Worm (Caenorhabditis elegans) whole organism, L3 larva: ENCODE data around the gene str-39.

ENCODE experiments used
- R02D3.7 ChIP-seq: fragments of 150-350 bp; optimal IDR thresholded peaks from 2 replicates; lab custom pipeline; 2014; ENCODE audit warnings: missing biosample characterization, missing genetic modification characterization
- ZK546.5 ChIP-seq: sonication (generic microtip); optimal IDR thresholded peaks from 2 replicates; lab custom pipeline; 2017; ENCODE audit warnings: missing biosample characterization, missing genetic modification characterization
- ama-1 ChIP-seq: fragments of 150-350 bp; optimal IDR thresholded peaks from 2 replicates; lab custom pipeline; 2018
- ceh-16 ChIP-seq: sonication (generic microtip); optimal IDR thresholded peaks from 2 replicates; lab custom pipeline; 2017; ENCODE audit warnings: missing biosample characterization, missing genetic modification characterization
- ceh-28 ChIP-seq: fragments of 150-350 bp; optimal IDR thresholded peaks from 2 replicates; lab custom pipeline; 2014; ENCODE audit warnings: missing biosample characterization, missing genetic modification reagents, missing genetic modification characterization
- ceh-82 ChIP-seq: fragments of 150-350 bp; optimal IDR thresholded peaks from 2 replicates; lab custom pipeline; 2014; ENCODE audit warnings: missing biosample characterization, missing genetic modification characterization
- ceh-9 ChIP-seq: sonication (generic microtip); optimal IDR thresholded peaks from 2 replicates; lab custom pipeline; 2018; ENCODE audit warnings: missing biosample characterization, missing genetic modification characterization
- daf-12 ChIP-seq: fragments of 150-350 bp; optimal IDR thresholded peaks from 2 replicates; lab custom pipeline; 2014; ENCODE audit warnings: missing biosample characterization, missing genetic modification reagents, missing genetic modification characterization
- egl-27 ChIP-seq: sonication (generic microtip); optimal IDR thresholded peaks from 4 replicates; lab custom pipeline; 2017; ENCODE audit warnings: missing biosample characterization, missing genetic modification reagents, missing genetic modification characterization
- egl-5 ChIP-seq: fragments of 150-350 bp; optimal IDR thresholded peaks from 2 replicates; lab custom pipeline; 2017; ENCODE audit warnings: missing biosample characterization, missing genetic modification reagents, missing genetic modification characterization, inconsistent platforms
- elt-1 ChIP-seq: fragments of 150-350 bp; optimal IDR thresholded peaks from 2 replicates; lab custom pipeline; 2014; ENCODE audit warnings: missing biosample characterization, missing genetic modification characterization
- elt-2 ChIP-seq: sonication (generic microtip); optimal IDR thresholded peaks from 2 replicates; lab custom pipeline; 2016; ENCODE audit warnings: missing genetic modification reagents, mild to moderate bottlenecking, missing genetic modification characterization, missing compliant biosample characterization
- elt-3 ChIP-seq, 3 experiments: fragments of 150-350 bp in 1 of 3; sonication (generic microtip) in 2 of 3; optimal IDR thresholded peaks; 2 replicates in 2 of 3; 4 replicates in 1 of 3; lab custom pipeline; 2014 to 2017; ENCODE audit warnings: missing biosample characterization in 3 of 3, missing genetic modification characterization in 3 of 3
- eor-1 ChIP-seq, 2 experiments: fragments of 150-350 bp; optimal IDR thresholded peaks; 2 replicates each; lab custom pipeline; 2014 to 2018; ENCODE audit warnings: missing biosample characterization in 2 of 2, missing genetic modification characterization in 2 of 2
- fkh-10 ChIP-seq: sonication (generic microtip); optimal IDR thresholded peaks from 2 replicates; lab custom pipeline; 2017; ENCODE audit warnings: missing biosample characterization, missing genetic modification reagents, missing genetic modification characterization
- fkh-2 ChIP-seq: fragments of 150-350 bp; optimal IDR thresholded peaks from 2 replicates; lab custom pipeline; 2014; ENCODE audit warnings: missing biosample characterization, missing genetic modification reagents, missing genetic modification characterization
- fos-1 ChIP-seq: fragments of 150-350 bp; optimal IDR thresholded peaks from 2 replicates; lab custom pipeline; 2014; ENCODE audit warnings: missing biosample characterization, missing genetic modification characterization
- hmg-11 ChIP-seq: sonication (generic microtip); optimal IDR thresholded peaks from 2 replicates; lab custom pipeline; 2016; ENCODE audit warnings: missing genetic modification characterization, missing compliant biosample characterization
- jun-1 ChIP-seq: fragments of 150-350 bp; optimal IDR thresholded peaks from 2 replicates; lab custom pipeline; 2014; ENCODE audit warnings: missing biosample characterization, missing genetic modification reagents, missing genetic modification characterization
- lin-15B ChIP-seq: fragments of 150-350 bp; optimal IDR thresholded peaks from 2 replicates; lab custom pipeline; 2014; ENCODE audit warnings: missing biosample characterization, missing genetic modification characterization
- lin-39 ChIP-seq: fragments of 150-350 bp; optimal IDR thresholded peaks from 2 replicates; lab custom pipeline; 2018; ENCODE audit warnings: missing biosample characterization, missing genetic modification reagents, missing genetic modification characterization
- lsy-12 ChIP-seq: sonication (generic microtip); optimal IDR thresholded peaks from 2 replicates; lab custom pipeline; 2016; ENCODE audit warnings: mild to moderate bottlenecking, missing genetic modification characterization, missing compliant biosample characterization
- mml-1 ChIP-seq: fragments of 150-350 bp; sonication (generic microtip); optimal IDR thresholded peaks from 3 replicates; lab custom pipeline; 2014; ENCODE audit warnings: missing biosample characterization, missing genetic modification characterization
- nfya-1 ChIP-seq: sonication (generic microtip); optimal IDR thresholded peaks from 2 replicates; lab custom pipeline; 2017; ENCODE audit warnings: missing genetic modification characterization, mild to moderate bottlenecking, missing compliant biosample characterization, antibody characterized with exemption, moderate library complexity; ENCODE audit not compliant: insufficient read depth
- nhr-11 ChIP-seq: fragments of 150-350 bp; optimal IDR thresholded peaks from 2 replicates; lab custom pipeline; 2014; ENCODE audit warnings: missing biosample characterization, missing genetic modification characterization
- nhr-12 ChIP-seq: fragments of 150-350 bp; optimal IDR thresholded peaks from 2 replicates; lab custom pipeline; 2014; ENCODE audit warnings: missing biosample characterization, missing genetic modification characterization
- nhr-237 ChIP-seq: fragments of 150-350 bp; optimal IDR thresholded peaks from 2 replicates; lab custom pipeline; 2014; ENCODE audit warnings: missing biosample characterization, missing genetic modification characterization
- nhr-43 ChIP-seq: sonication (generic microtip); optimal IDR thresholded peaks from 2 replicates; lab custom pipeline; 2016; ENCODE audit warnings: mild to moderate bottlenecking, missing genetic modification characterization, missing compliant biosample characterization; ENCODE audit not compliant: poor library complexity, severe bottlenecking
- nhr-67 ChIP-seq: fragments of 150-350 bp; optimal IDR thresholded peaks from 2 replicates; lab custom pipeline; 2014; ENCODE audit warnings: missing biosample characterization, missing genetic modification characterization
- nhr-76 ChIP-seq: fragments of 150-350 bp; sonication (generic microtip); optimal IDR thresholded peaks from 5 replicates; lab custom pipeline; 2014; ENCODE audit warnings: missing biosample characterization, missing genetic modification characterization
- nhr-77 ChIP-seq: fragments of 150-350 bp; optimal IDR thresholded peaks from 2 replicates; lab custom pipeline; 2014; ENCODE audit warnings: missing biosample characterization, missing genetic modification characterization
- pha-4 ChIP-seq: fragments of 150-350 bp; optimal IDR thresholded peaks from 2 replicates; lab custom pipeline; 2014; ENCODE audit warnings: missing biosample characterization, missing genetic modification reagents, missing genetic modification characterization
- skn-1 ChIP-seq: fragments of 150-350 bp; optimal IDR thresholded peaks from 2 replicates; lab custom pipeline; 2014; ENCODE audit warnings: missing biosample characterization, missing genetic modification characterization
- snpc-4 ChIP-seq: fragments of 150-350 bp; optimal IDR thresholded peaks from 2 replicates; lab custom pipeline; 2014; ENCODE audit warnings: missing biosample characterization, missing genetic modification characterization
- tbx-2 ChIP-seq: sonication (generic microtip); optimal IDR thresholded peaks from 2 replicates; lab custom pipeline; 2016; ENCODE audit warnings: mild to moderate bottlenecking, missing genetic modification characterization, missing compliant biosample characterization
- unc-39 ChIP-seq: sonication (generic microtip); optimal IDR thresholded peaks from 4 replicates; lab custom pipeline; 2017; ENCODE audit warnings: missing biosample characterization, missing genetic modification characterization
- unc-62 ChIP-seq: fragments of 150-350 bp; sonication (generic microtip); optimal IDR thresholded peaks from 4 replicates; lab custom pipeline; 2014; ENCODE audit warnings: missing biosample characterization, missing genetic modification reagents, missing genetic modification characterization
- zag-1 ChIP-seq: fragments of 150-350 bp; optimal IDR thresholded peaks from 2 replicates; lab custom pipeline; 2014; ENCODE audit warnings: missing biosample characterization, missing genetic modification characterization

The str-39 gene

DNA sequence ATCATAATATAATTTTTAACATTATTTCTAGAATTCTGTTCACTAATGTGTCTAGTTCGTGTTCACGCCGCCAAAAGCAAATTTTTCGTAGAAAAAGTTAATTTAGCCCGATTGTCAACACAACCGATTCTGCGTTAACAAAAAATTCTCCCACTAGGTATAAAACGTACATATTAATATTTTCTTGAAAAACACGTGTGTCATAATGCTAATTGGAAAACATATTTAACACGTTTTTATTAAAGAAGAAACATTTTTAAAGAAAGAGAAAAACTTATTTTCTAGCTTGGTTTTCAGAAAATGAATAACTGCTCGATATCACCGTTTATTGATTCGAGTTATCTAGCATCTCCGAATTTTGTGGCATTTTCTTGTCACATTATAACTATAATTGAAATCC is 9.6 kb downstream of the str-39 start, which contains the start of gene srh-243:
Gene srh-243 (plus strand): TSS at position 301 of the 400 bp plus-strand sequence.
- no peak for TF ChIP-seq lin-15B (tag; lab: Kevin White, UChicago)
- TF ChIP-seq eor-1 (tag; optimal IDR thresholded peaks at IDR 0.05; lab: Kevin White, UChicago) = no peak
- TF ChIP-seq nhr-77 = no peak
- TF ChIP-seq fkh-2 (tag; lab: Kevin White, UChicago) = no peak
- TF ChIP-seq zag-1 (tag; lab: Kevin White, UChicago) = no peak
- TF ChIP-seq elt-3 (tag; optimal IDR thresholded peaks at IDR 0.05; lab: Kevin White, UChicago) = no peak
- no peak for TF ChIP-seq egl-27 (tag; lab: Kevin White, UChicago)
- no peak for TF ChIP-seq ceh-9 (tag; lab: Kevin White, UChicago)
- no peak for TF ChIP-seq unc-39
- TF ChIP-seq fos-1 (tag; lab: Kevin White, UChicago) = no peak
- no peak for TF ChIP-seq lsy-12 (tag; lab: Kevin White, UChicago)
- no peak for TF ChIP-seq daf-12 (tag; lab: Kevin White, UChicago)
- no peak for TF ChIP-seq pha-4
- no peak for TF ChIP-seq ceh-82 (tag; lab: Kevin White, UChicago)

DNA sequence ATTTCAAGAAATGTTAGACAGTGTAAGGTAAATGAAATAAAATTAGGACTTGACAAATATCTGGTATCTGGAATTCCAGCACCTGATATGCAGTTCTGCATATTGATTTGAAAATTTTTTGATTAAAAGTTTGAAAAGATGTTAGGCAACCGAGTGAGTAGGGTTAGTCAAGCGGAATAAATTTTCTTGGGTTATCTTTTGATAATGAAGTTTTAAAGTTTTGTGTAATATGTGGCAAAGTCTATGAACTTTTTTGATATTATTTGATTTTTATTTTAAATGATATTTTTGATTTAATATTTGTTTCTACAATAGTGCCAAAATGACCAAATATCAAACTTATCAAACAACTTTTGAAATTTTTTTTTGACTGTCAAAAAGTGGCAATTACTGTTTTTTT is 10.2 kb downstream of the str-39 start, which contains the start of gene srh-241:
Gene srh-241 (minus strand): TSS at position 101 of the 400 bp plus-strand sequence.
- no peak for TF ChIP-seq ceh-16 (tag; lab: Kevin White, UChicago)
- TF ChIP-seq elt-2 (tag; lab: Kevin White, UChicago) = no peak
- TF ChIP-seq nhr-77 = no peak
- TF ChIP-seq eor-1 (tag; optimal IDR thresholded peaks at IDR 0.05; lab: Kevin White, UChicago) = no peak
- TF ChIP-seq ceh-28 (tag; lab: Kevin White, UChicago) = no peak
- TF ChIP-seq skn-1 (tag; lab: Kevin White, UChicago) = no peak
- TF ChIP-seq ceh-9 (tag; lab: Kevin White, UChicago) = no peak
- no peak for TF ChIP-seq nhr-237 (tag; lab: Kevin White, UChicago)
- no peak for TF ChIP-seq lsy-12 (tag; lab: Kevin White, UChicago)
- TF ChIP-seq elt-1 = no peak
- no peak for TF ChIP-seq lin-15B (tag; lab: Kevin White, UChicago)
- no peak for TF ChIP-seq nhr-76 (tag; lab: Kevin White, UChicago)
- TF ChIP-seq lin-39 (tag; lab: Kevin White, UChicago) = no peak

DNA sequence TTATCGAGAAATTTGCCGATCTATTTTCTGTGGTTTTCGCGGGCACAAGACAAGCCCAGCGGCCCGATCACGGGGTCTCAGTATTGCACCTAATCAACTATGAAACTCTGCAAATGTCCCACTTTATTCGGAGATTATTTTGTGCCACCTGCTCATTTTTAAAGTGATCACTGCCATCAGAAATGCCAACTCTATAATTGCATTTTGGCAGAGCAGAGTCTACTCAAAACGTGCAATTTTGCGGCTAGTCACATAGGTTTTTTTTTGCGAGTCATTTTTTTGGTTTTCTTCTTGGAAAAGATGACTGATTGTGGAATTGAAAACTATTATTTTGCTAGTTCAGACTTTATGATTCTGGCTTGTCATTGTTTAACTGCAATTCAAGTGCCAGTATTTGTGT is 14.8 kb downstream of the str-39 start, which contains the start of gene srh-240:
Gene srh-240 (plus strand): TSS at position 301 of the 400 bp plus-strand sequence.
- TF ChIP-seq mml-1 = no peak
- no peak for TF ChIP-seq nhr-43
- TF ChIP-seq ceh-82 (tag; lab: Kevin White, UChicago) = no peak
- no peak for TF ChIP-seq ceh-16 (tag; lab: Kevin White, UChicago)
- no peak for TF ChIP-seq elt-1
- no peak for TF ChIP-seq nhr-76 (tag; lab: Kevin White, UChicago)
- no peak for TF ChIP-seq nhr-12 (tag; lab: Kevin White, UChicago)
- no peak for TF ChIP-seq egl-5 (tag; lab: Kevin White, UChicago)
- no peak for TF ChIP-seq jun-1 (tag; lab: Kevin White, UChicago)
- no peak for TF ChIP-seq unc-39
- TF ChIP-seq lsy-12 (tag; lab: Kevin White, UChicago) = no peak
- TF ChIP-seq ama-1 (lab: Kevin White, UChicago) = no peak
- TF ChIP-seq, all 47 proteins: peak for 0

DNA sequence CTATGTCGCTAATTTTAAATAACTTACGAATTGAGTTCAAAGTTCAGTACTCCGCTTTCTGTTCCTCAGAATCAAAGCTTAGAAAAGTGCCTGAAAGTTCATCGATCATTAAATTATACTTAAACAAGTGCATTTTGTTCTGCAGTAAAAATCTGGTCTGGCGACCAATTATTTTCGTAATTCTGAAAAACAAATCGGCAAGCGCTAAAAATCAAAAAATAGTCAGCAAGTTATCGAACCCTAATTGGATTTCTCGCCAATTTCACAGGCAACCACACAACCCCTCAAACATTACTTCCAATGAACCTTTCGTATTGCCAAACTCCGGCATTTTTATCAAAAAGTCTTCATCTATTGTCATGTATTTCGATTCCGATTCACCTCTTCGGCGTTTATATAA is 16.7 kb downstream of the str-39 start, which contains the start of gene srh-272:
Gene srh-272 (plus strand): TSS at position 301 of the 400 bp plus-strand sequence.
- TF ChIP-seq egl-5 (tag; lab: Kevin White, UChicago) (no peak), egl-27 (tag; lab: Kevin White, UChicago) (no peak), nhr-11 (tag; lab: Kevin White, UChicago) (no peak), ama-1 (lab: Kevin White, UChicago) (no peak), nhr-76 (tag; lab: Kevin White, UChicago) (no peak), hmg-11 (tag; lab: Kevin White, UChicago) (no peak), eor-1 (tag; optimal IDR thresholded peaks at IDR 0.05; lab: Kevin White, UChicago) (no peak), ceh-9 (tag; lab: Kevin White, UChicago) (no peak), elt-3 (tag; optimal IDR thresholded peaks at IDR 0.05; lab: Kevin White, UChicago) (no peak), pha-4 (no peak), R02D3.7 (tag; lab: Kevin White, UChicago) (no peak), tbx-2 (tag; lab: Kevin White, UChicago) (no peak), elt-2 (tag; lab: Kevin White, UChicago) (no peak), nhr-12 (tag; lab: Kevin White, UChicago) (no peak)

DNA sequence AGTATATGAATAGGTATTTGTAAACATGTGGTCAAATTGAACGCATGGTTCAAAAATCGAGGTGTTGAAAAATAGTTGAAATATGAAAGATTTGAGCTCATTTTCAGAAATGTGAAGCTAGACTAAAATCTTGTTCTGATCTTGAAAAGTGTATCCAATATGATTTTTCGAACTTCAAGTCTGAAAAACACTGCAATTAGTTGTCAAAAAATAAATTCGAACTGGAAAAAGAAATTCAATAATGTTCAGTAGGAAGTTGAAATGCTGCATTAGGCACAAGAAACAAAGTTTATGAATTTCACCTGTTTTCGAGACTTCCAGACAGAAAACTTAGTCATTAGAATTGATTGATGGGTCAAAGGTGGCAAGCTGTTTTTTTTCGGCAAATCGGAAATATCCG is 18.2 kb downstream of the str-39 start, which contains the start of gene srh-270:
Gene srh-270 (minus strand): TSS at position 101 of the 400 bp plus-strand sequence.
- TF ChIP-seq nhr-76 (tag; lab: Kevin White, UChicago) (no peak), snpc-4 (tag; lab: Kevin White, UChicago) (no peak), jun-1 (tag; lab: Kevin White, UChicago) (no peak), unc-62 (GFP tag; lab: Kevin White, UChicago) (no peak), mml-1 (no peak), nhr-67 (tag; lab: Kevin White, UChicago) (no peak), ceh-82 (tag; lab: Kevin White, UChicago) (no peak), ZK546.5 (tag; lab: Kevin White, UChicago) (no peak), fkh-2 (tag; lab: Kevin White, UChicago) (no peak), egl-27 (tag; lab: Kevin White, UChicago) (no peak), unc-39 (no peak), skn-1 (tag; lab: Kevin White, UChicago) (no peak), nfya-1 (tag; lab: Kevin White, UChicago) (no peak), fkh-10 (GFP tag; lab: Kevin White, UChicago) (no peak), fos-1 (tag; lab: Kevin White, UChicago) (no peak), ceh-16 (tag; lab: Kevin White, UChicago) (no peak), eor-1 (tag; optimal IDR thresholded peaks at IDR 0.05; lab: Kevin White, UChicago) (no peak)
